Worm (Caenorhabditis elegans): Measurements from ENCODE around the gene Y56A3A.22.

Y56A3A.22 gene

DNA sequence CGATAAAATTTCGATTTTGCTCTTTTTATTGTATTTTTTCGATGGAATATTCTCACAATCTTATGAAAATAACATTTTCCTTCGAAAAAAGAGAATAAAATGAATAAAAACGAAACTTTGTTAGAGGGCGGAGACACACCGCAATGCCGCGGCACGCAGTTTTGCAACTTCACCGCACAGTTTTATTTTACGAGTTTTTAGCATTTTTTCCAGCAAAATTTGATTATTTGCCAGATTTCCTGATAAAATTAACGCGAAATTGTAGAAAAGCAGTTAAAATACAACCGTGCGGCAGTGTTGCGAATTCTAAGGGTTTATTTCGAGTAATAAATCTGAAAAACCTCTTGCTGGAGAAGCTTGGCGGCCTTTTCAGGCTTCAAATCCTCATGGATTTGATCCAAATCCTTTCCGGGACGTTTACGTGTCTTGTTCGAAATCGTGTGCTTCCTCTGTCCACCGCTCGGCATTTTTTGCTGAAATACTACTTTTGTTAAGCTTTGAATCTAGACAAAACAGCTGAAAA is 3.2 kb upstream of the Y56A3A.22 start, which contains the start of gene znf-593:
Gene znf-593 (minus strand): TSS at position 473 of the 523 bp plus-strand sequence.
- TF ChIP-seq hmg-11 (tag; optimal IDR thresholded peaks at IDR 0.05), result peak; percentile 50
- TF ChIP-seq nhr-43 (tag; optimal IDR thresholded peaks at IDR 0.05; ENCODE audit: poor library complexity, severe bottlenecking), result peak; percentile 56
- peak; percentile 1 for TF ChIP-seq ama-1 (optimal IDR thresholded peaks at IDR 0.05)
- peak; percentile 23 for TF ChIP-seq elt-2 (tag; optimal IDR thresholded peaks at IDR 0.05)
- peak; percentile 32 for TF ChIP-seq pha-4 (tag; optimal IDR thresholded peaks at IDR 0.05)
- no peak for TF ChIP-seq nhr-25 (tag; optimal IDR thresholded peaks at IDR 0.05)

DNA sequence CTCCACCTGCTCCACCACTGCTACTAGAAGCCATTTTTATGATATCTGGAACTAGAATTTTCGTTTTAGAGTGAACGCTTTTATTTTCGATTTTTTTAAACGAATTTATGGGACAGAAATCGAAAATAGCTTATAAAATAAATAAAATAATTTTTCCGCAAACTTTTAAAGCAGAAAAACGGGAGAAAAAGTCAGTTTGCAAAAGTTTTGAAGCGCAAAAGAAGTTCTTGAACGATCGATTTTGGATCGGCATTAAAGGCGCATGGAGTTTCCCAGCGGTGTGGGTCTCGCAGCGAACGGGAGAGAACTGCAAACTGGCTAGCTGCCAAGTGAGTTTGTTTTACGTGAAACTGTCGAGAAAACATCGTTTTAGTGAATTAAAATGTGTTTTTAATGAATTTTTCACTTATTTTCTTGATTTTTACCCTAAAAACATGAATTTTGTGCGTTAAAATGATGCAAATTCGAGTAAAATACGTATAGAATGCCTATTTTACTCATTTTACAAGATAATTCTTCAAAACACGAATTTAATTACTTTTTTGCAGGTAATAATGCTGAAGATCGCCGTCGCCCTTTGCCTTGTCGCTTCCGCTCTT is 1.2 kb upstream of the Y56A3A.22 start, which contains the start of the genes ccf-1 and trap-4:
Gene ccf-1 (minus strand): TSS at position 51 of the 599 bp plus-strand sequence.
Gene trap-4 (plus strand): TSS at position 549 of the 599 bp plus-strand sequence.
- no peak for TF ChIP-seq nhr-76 (tag; optimal IDR thresholded peaks at IDR 0.05)
- peak; percentile 1 for TF ChIP-seq R02D3.7 (tag; optimal IDR thresholded peaks at IDR 0.05)
- peak; percentile 61 for TF ChIP-seq nhr-23 (tag; optimal IDR thresholded peaks at IDR 0.05)
- TF ChIP-seq sea-2 (GFP tag; optimal IDR thresholded peaks at IDR 0.05), result no peak
- no peak for TF ChIP-seq fos-1 (tag; optimal IDR thresholded peaks at IDR 0.05)
- peak; percentile 14 for TF ChIP-seq pqm-1 (tag; optimal IDR thresholded peaks at IDR 0.05)
- peak; percentile 76 for TF ChIP-seq pha-4 (tag; optimal IDR thresholded peaks at IDR 0.05)
- TF ChIP-seq ceh-28 (tag; optimal IDR thresholded peaks at IDR 0.05), result peak; percentile 66
- no peak for TF ChIP-seq ceh-82 (tag; optimal IDR thresholded peaks at IDR 0.05)
- TF ChIP-seq nhr-67 (tag; optimal IDR thresholded peaks at IDR 0.05), result no peak
- peak; percentile 26 for TF ChIP-seq elt-2 (tag; optimal IDR thresholded peaks at IDR 0.05)
- TF ChIP-seq ceh-9 (tag; optimal IDR thresholded peaks at IDR 0.05), result no peak
- TF ChIP-seq elt-1 (tag; optimal IDR thresholded peaks at IDR 0.05), result no peak
- TF ChIP-seq lin-39 (tag; optimal IDR thresholded peaks at IDR 0.05), result peak; percentile 35
- TF ChIP-seq nfya-1 (tag; optimal IDR thresholded peaks at IDR 0.05; ENCODE audit: insufficient read depth), result peak; percentile 89
- TF ChIP-seq egl-5 (tag; optimal IDR thresholded peaks at IDR 0.05), result no peak
- TF ChIP-seq lin-15B (tag; optimal IDR thresholded peaks at IDR 0.05), result peak; percentile 76
- peak; percentile 66 for TF ChIP-seq nhr-25 (tag; optimal IDR thresholded peaks at IDR 0.05)
- no peak for TF ChIP-seq eor-1 (tag; optimal IDR thresholded peaks at IDR 0.05)
- TF ChIP-seq tbx-2 (tag; optimal IDR thresholded peaks at IDR 0.05), result no peak
- no peak for TF ChIP-seq ceh-16 (tag; optimal IDR thresholded peaks at IDR 0.05)
- TF ChIP-seq daf-12 (tag; optimal IDR thresholded peaks at IDR 0.05), result no peak
- TF ChIP-seq ztf-4 (tag; optimal IDR thresholded peaks at IDR 0.05), result no peak
- TF ChIP-seq mml-1 (tag; optimal IDR thresholded peaks at IDR 0.05), result no peak
- no peak for TF ChIP-seq nhr-237 (tag; optimal IDR thresholded peaks at IDR 0.05)
- TF ChIP-seq nhr-11 (tag; optimal IDR thresholded peaks at IDR 0.05), result no peak
- no peak for TF ChIP-seq fkh-2 (tag; optimal IDR thresholded peaks at IDR 0.05)
- no peak for TF ChIP-seq egl-27 (tag; optimal IDR thresholded peaks at IDR 0.05)
- peak; percentile 54 for TF ChIP-seq snpc-4 (tag; optimal IDR thresholded peaks at IDR 0.05)
- no peak for TF ChIP-seq zag-1 (tag; optimal IDR thresholded peaks at IDR 0.05)
- TF ChIP-seq aly-2 (tag; optimal IDR thresholded peaks at IDR 0.05), result no peak
- no peak for TF ChIP-seq nhr-28 (tag; optimal IDR thresholded peaks at IDR 0.05)
- TF ChIP-seq ZK546.5 (tag; optimal IDR thresholded peaks at IDR 0.05), result no peak
- TF ChIP-seq jun-1 (tag; optimal IDR thresholded peaks at IDR 0.05), result no peak
- no peak for TF ChIP-seq unc-62 (GFP tag; optimal IDR thresholded peaks at IDR 0.05)
- TF ChIP-seq nhr-77 (tag; optimal IDR thresholded peaks at IDR 0.05), result no peak
- TF ChIP-seq mdl-1 (tag; optimal IDR thresholded peaks at IDR 0.05), result no peak
- no peak for TF ChIP-seq lsy-12 (tag; optimal IDR thresholded peaks at IDR 0.05)
- no peak for TF ChIP-seq unc-39 (tag; optimal IDR thresholded peaks at IDR 0.05)
- TF ChIP-seq skn-1 (tag; optimal IDR thresholded peaks at IDR 0.05), result no peak
- TF ChIP-seq nhr-43 (tag; optimal IDR thresholded peaks at IDR 0.05; ENCODE audit: poor library complexity, severe bottlenecking), result no peak
- no peak for TF ChIP-seq fkh-10 (GFP tag; optimal IDR thresholded peaks at IDR 0.05)
- no peak for TF ChIP-seq ztf-11 (tag; optimal IDR thresholded peaks at IDR 0.05)
- TF ChIP-seq elt-3 (tag; optimal IDR thresholded peaks at IDR 0.05), result no peak
- TF ChIP-seq nhr-12 (tag; optimal IDR thresholded peaks at IDR 0.05), result no peak
- peak; percentile 22 for TF ChIP-seq hmg-11 (tag; optimal IDR thresholded peaks at IDR 0.05)
- no peak for TF ChIP-seq ama-1 (optimal IDR thresholded peaks at IDR 0.05)

Data from whole organism, L3 larva.